Worm (Caenorhabditis elegans) whole organism, midembryonic: ENCODE results near the gene F46H5.7.

Experiments used
- T22C8.4 ChIP-seq: fragments of 200-800 bp; sonication (Bioruptor generic); IDR thresholded peaks from 2 replicates; pipeline ENCODE4 v1.3.6; 2022; ENCODE audit warnings: missing genetic modification characterization, missing compliant biosample characterization
- cog-1 ChIP-seq: sonication (generic microtip); optimal IDR thresholded peaks from 2 replicates; lab custom pipeline; 2016; ENCODE audit warnings: missing genetic modification characterization, missing compliant biosample characterization
- ref-1 ChIP-seq: fragments of 200-800 bp; sonication (Bioruptor generic); conservative IDR thresholded peaks from 2 replicates; pipeline ENCODE4 v1.3.6; 2022; ENCODE audit warnings: missing genetic modification reagents, missing genetic modification characterization, missing compliant biosample characterization
- ztf-29 ChIP-seq: fragments of 200-800 bp; sonication (Bioruptor generic); IDR thresholded peaks from 2 replicates; pipeline ENCODE4 v1.3.6; 2022; ENCODE audit warnings: missing genetic modification reagents, missing genetic modification characterization, missing compliant biosample characterization

ce11 chrX:7193894-7194614 is 48.7 kb downstream of the F46H5.7 start, which contains the start of gene dnj-7:
- TF ChIP-seq cog-1 = no peak
- no peak for TF ChIP-seq ref-1
- no peak for TF ChIP-seq ztf-29 (GFP tag; lab: Robert Waterston, UW)
- no peak for TF ChIP-seq T22C8.4 (GFP tag; lab: Robert Waterston, UW)
